Worm (Caenorhabditis elegans) whole organism, L4/young adult: ENCODE results near the gene twk-5.

Source experiments
- W03F9.2 ChIP-seq: fragments of 150-350 bp; optimal IDR thresholded peaks from 2 replicates; lab custom pipeline; 2014; ENCODE audit warnings: missing biosample characterization, missing genetic modification characterization
- dao-5 ChIP-seq: sonication (generic microtip); optimal IDR thresholded peaks from 2 replicates; lab custom pipeline; 2016; ENCODE audit warnings: missing genotype, missing genetic modification characterization, moderate library complexity, missing compliant biosample characterization
- him-1 ChIP-seq: sonication (generic microtip); optimal IDR thresholded peaks from 2 replicates; lab custom pipeline; 2016; ENCODE audit warnings: missing genotype, missing genetic modification reagents, missing genetic modification characterization, missing compliant biosample characterization

ce11 chrII:11453025-11453424, 32.1 kb downstream of the twk-5 start, which contains the start of gene rsp-1:
- TF ChIP-seq W03F9.2 (tag; lab: Kevin White, UChicago), result peak; percentile 96
- peak; percentile 64 for TF ChIP-seq him-1 (tag; lab: Kevin White, UChicago)
- peak; percentile 39 for TF ChIP-seq dao-5 (tag; lab: Kevin White, UChicago)
